1 fruit fly cellular context compared by ENCODE assay signal in the genomic region with DNA sequence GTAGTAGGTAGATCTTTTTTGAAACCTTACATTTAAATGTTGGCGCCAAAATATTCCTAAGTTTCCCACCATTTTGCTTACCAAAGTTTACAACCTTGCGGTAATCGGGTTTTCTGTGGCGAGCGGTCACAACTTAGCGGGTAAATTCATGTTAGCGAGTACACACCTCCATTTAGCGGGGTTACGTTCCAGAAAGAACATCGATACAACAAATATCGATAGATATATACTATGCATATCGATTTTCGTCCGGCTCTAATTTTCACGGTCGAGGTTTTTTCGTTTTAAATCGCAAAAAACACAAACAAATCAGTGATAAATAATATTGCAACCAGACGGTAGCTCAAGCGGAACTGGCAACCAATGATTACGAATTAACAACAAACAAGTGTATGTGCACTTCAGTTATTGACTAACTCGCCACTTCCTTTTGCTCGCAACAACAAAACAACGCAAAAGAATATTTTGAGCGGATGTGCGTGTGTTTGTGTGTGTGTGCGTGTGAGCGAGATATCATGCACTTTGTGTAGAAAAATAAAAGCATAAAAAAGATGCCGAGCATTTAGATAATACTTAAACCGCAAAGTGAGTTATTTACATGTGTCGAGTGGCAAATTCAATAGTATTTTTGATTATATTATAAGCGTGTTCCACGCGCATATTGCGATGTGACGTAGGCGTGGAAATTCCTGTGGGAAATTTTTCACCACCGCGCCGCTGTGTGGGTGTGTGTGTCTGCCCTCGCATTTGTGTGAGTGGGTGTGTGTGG.
TF ChIP-seq lines count a peak whose summit lies in the region.

Gene Lnk (plus strand): TSS at position 236 of the 769 bp plus-strand sequence.

TF ChIP-seq in whole organism, embryonic, 481 proteins besides CTCF, POLR2A, EP300 and RAD21 (continued from another document and continues in another):
- TF ChIP-seq tin (GFP tag; optimal IDR thresholded peaks at IDR 0.05; lab: Kevin White, UChicago) (no peak), CG8281 (tag; optimal IDR thresholded peaks at IDR 0.05; lab: Kevin White, UChicago) (no peak), Xrp1 (GFP tag; IDR thresholded peaks at IDR 0.05; lab: Robert Waterston, UW) (no peak), hb (GFP tag; IDR thresholded peaks at IDR 0.05; lab: Robert Waterston, UW; ENCODE audit: partially characterized antibody) (peak; percentile 83), ase (GFP tag; IDR thresholded peaks at IDR 0.05; lab: Robert Waterston, UW) (no peak), vfl (GFP tag; optimal IDR thresholded peaks at IDR 0.05; lab: Kevin White, UChicago) (no peak), jigr1 (GFP tag; IDR thresholded peaks at IDR 0.05; lab: Robert Waterston, UW) (no peak), gcm2 (GFP tag; optimal IDR thresholded peaks at IDR 0.05; lab: Kevin White, UChicago) (no peak), Fer3 (tag; optimal IDR thresholded peaks at IDR 0.05; lab: Kevin White, UChicago) (peak; percentile 25), Drgx (GFP tag; IDR thresholded peaks at IDR 0.05; lab: Robert Waterston, UW) (peak; percentile 31; the same call in 1 of the 2 replicates), chif (GFP tag; optimal IDR thresholded peaks at IDR 0.05; lab: Kevin White, UChicago) (no peak), Tbp (GFP tag; optimal IDR thresholded peaks at IDR 0.05; lab: Kevin White, UChicago) (no peak), CG7745 (tag; optimal IDR thresholded peaks at IDR 0.05; lab: Kevin White, UChicago) (no peak), lola (GFP tag; optimal IDR thresholded peaks at IDR 0.05; lab: Kevin White, UChicago) (no peak), CG34376 (GFP tag; optimal IDR thresholded peaks at IDR 0.05; lab: Kevin White, UChicago) (peak; percentile 71), Six4 (GFP tag; optimal IDR thresholded peaks at IDR 0.05; lab: Kevin White, UChicago) (no peak), Adf1 (GFP tag; IDR thresholded peaks at IDR 0.05; lab: Robert Waterston, UW) (no peak), trem (tag; optimal IDR thresholded peaks at IDR 0.05; lab: Kevin White, UChicago) (peak; percentile 75), CG1529 (GFP tag; optimal IDR thresholded peaks at IDR 0.05; lab: Kevin White, UChicago) (peak; percentile 31), cato (GFP tag; optimal IDR thresholded peaks at IDR 0.05; lab: Kevin White, UChicago; ENCODE audit: borderline replicate concordance) (no peak), Antp (GFP tag; optimal IDR thresholded peaks at IDR 0.05; lab: Kevin White, UChicago) (no peak), CG3281 (GFP tag; optimal IDR thresholded peaks at IDR 0.05; lab: Kevin White, UChicago) (no peak), Hand (GFP tag; optimal IDR thresholded peaks at IDR 0.05; lab: Kevin White, UChicago) (peak; percentile 12), CG7786 (GFP tag; optimal IDR thresholded peaks at IDR 0.05; lab: Kevin White, UChicago) (no peak), Lim3 (GFP tag; IDR thresholded peaks at IDR 0.05; lab: Robert Waterston, UW) (no peak), exex (tag; optimal IDR thresholded peaks at IDR 0.05; lab: Kevin White, UChicago) (no peak), pros (GFP tag; optimal IDR thresholded peaks at IDR 0.05; lab: Kevin White, UChicago) (peak; percentile 46), Dip3 (GFP tag; optimal IDR thresholded peaks at IDR 0.05; lab: Kevin White, UChicago) (no peak), stwl (tag; optimal IDR thresholded peaks at IDR 0.05; lab: Kevin White, UChicago) (peak; percentile 51), da (GFP tag; optimal IDR thresholded peaks at IDR 0.05; lab: Kevin White, UChicago) (no peak), Sin3A (optimal IDR thresholded peaks at IDR 0.05; lab: Kevin White, UChicago) (peak; percentile 79), dysf (GFP tag; IDR thresholded peaks at IDR 0.05; lab: Robert Waterston, UW) (no peak), p53 (GFP tag; optimal IDR thresholded peaks at IDR 0.05; lab: Kevin White, UChicago) (peak; percentile 2), CG17328 (GFP tag; IDR thresholded peaks at IDR 0.05; lab: Robert Waterston, UW) (no peak), Aef1 (GFP tag; IDR thresholded peaks at IDR 0.05; lab: Robert Waterston, UW) (peak; percentile 60; the same call in 2 of the 3 replicates), CG5245 (GFP tag; optimal IDR thresholded peaks at IDR 0.05; lab: Kevin White, UChicago) (no peak), Pdp1 (GFP tag; optimal IDR thresholded peaks at IDR 0.05; lab: Kevin White, UChicago) (no peak), CG13287 (GFP tag; IDR thresholded peaks at IDR 0.05; lab: Robert Waterston, UW; ENCODE audit: partially characterized antibody) (peak; percentile 91), CG17359 (tag; optimal IDR thresholded peaks at IDR 0.05; lab: Kevin White, UChicago) (peak; percentile 3), sens-2 (GFP tag; IDR thresholded peaks at IDR 0.05; lab: Robert Waterston, UW) (no peak), CG3407 (GFP tag; optimal IDR thresholded peaks at IDR 0.05; lab: Kevin White, UChicago) (no peak), B-H2 (GFP tag; optimal IDR thresholded peaks at IDR 0.05; lab: Kevin White, UChicago) (peak; percentile 47), Usf (GFP tag; optimal IDR thresholded peaks at IDR 0.05; lab: Kevin White, UChicago) (no peak), NK7.1 (GFP tag; optimal IDR thresholded peaks at IDR 0.05; lab: Kevin White, UChicago) (no peak), Elba2 (GFP tag; optimal IDR thresholded peaks at IDR 0.05; lab: Kevin White, UChicago) (no peak), HLH3B (GFP tag; IDR thresholded peaks at IDR 0.05; lab: Robert Waterston, UW) (no peak), MESR4 (GFP tag; optimal IDR thresholded peaks at IDR 0.05; lab: Kevin White, UChicago) (peak; percentile 95), org-1 (GFP tag; optimal IDR thresholded peaks at IDR 0.05; lab: Kevin White, UChicago) (no peak), CG10979 (tag; optimal IDR thresholded peaks at IDR 0.05; lab: Kevin White, UChicago) (peak; percentile 7), mld (GFP tag; IDR thresholded peaks at IDR 0.05; lab: Robert Waterston, UW; ENCODE audit: partially characterized antibody) (peak; percentile 86; the same call in 2 of the 3 replicates), CG6683 (GFP tag; optimal IDR thresholded peaks at IDR 0.05; lab: Kevin White, UChicago) (no peak), CG30020 (tag; optimal IDR thresholded peaks at IDR 0.05; lab: Kevin White, UChicago) (peak; percentile 12), Dfd (GFP tag; optimal IDR thresholded peaks at IDR 0.05; lab: Kevin White, UChicago) (no peak), Nf-YC (tag; optimal IDR thresholded peaks at IDR 0.05; lab: Kevin White, UChicago) (peak; percentile 23), gro (GFP tag; optimal IDR thresholded peaks at IDR 0.05; lab: Kevin White, UChicago) (no peak), CG14050 (GFP tag; IDR thresholded peaks at IDR 0.05; lab: Robert Waterston, UW) (no peak), CG31441 (GFP tag; IDR thresholded peaks at IDR 0.05; lab: Robert Waterston, UW) (no peak), dpn (GFP tag; optimal IDR thresholded peaks at IDR 0.05; lab: Kevin White, UChicago) (peak; percentile 10 to 33), Oaz (GFP tag; IDR thresholded peaks at IDR 0.05; lab: Robert Waterston, UW) (no peak), unc-4 (GFP tag; IDR thresholded peaks at IDR 0.05; lab: Robert Waterston, UW; ENCODE audit: partially characterized antibody) (peak; percentile 91), CG12744 (GFP tag; optimal IDR thresholded peaks at IDR 0.05; lab: Kevin White, UChicago) (no peak), TFAM (GFP tag; optimal IDR thresholded peaks at IDR 0.05; lab: Kevin White, UChicago) (no peak), tio (GFP tag; optimal IDR thresholded peaks at IDR 0.05; lab: Kevin White, UChicago) (no peak), CG2678 (tag; optimal IDR thresholded peaks at IDR 0.05; lab: Kevin White, UChicago) (no peak), Eip74EF (GFP tag; optimal IDR thresholded peaks at IDR 0.05; lab: Kevin White, UChicago) (no peak), luna (GFP tag; optimal IDR thresholded peaks at IDR 0.05; lab: Kevin White, UChicago) (no peak), Ets65A (GFP tag; lab: Kevin White, UChicago) (no peak), MTF-1 (GFP tag; optimal IDR thresholded peaks at IDR 0.05; lab: Kevin White, UChicago; ENCODE audit: borderline replicate concordance) (no peak), trh (GFP tag; optimal IDR thresholded peaks at IDR 0.05; lab: Kevin White, UChicago) (peak; percentile 17), CG33557 (GFP tag; optimal IDR thresholded peaks at IDR 0.05; lab: Kevin White, UChicago) (no peak), slp2 (GFP tag; optimal IDR thresholded peaks at IDR 0.05; lab: Kevin White, UChicago) (no peak), pzg (GFP tag; optimal IDR thresholded peaks at IDR 0.05; lab: Kevin White, UChicago) (peak; percentile 98), CG14965 (GFP tag; optimal IDR thresholded peaks at IDR 0.05; lab: Kevin White, UChicago; ENCODE audit: borderline replicate concordance) (no peak), Dek (tag; optimal IDR thresholded peaks at IDR 0.05; lab: Kevin White, UChicago) (peak; percentile 11), CG12155 (GFP tag; optimal IDR thresholded peaks at IDR 0.05; lab: Kevin White, UChicago) (peak; percentile 17), Scr (GFP tag; IDR thresholded peaks at IDR 0.05; lab: Robert Waterston, UW; ENCODE audit: partially characterized antibody) (peak; percentile 89), shn (GFP tag; optimal IDR thresholded peaks at IDR 0.05; lab: Kevin White, UChicago) (peak; percentile 18), oc (tag; optimal IDR thresholded peaks at IDR 0.05; lab: Kevin White, UChicago) (no peak), CG17568 (GFP tag; optimal IDR thresholded peaks at IDR 0.05; lab: Kevin White, UChicago) (no peak), CrebB (tag; optimal IDR thresholded peaks at IDR 0.05; lab: Kevin White, UChicago) (peak; percentile 32), emc (GFP tag; optimal IDR thresholded peaks at IDR 0.05; lab: Kevin White, UChicago) (no peak), Jarid2 (GFP tag; optimal IDR thresholded peaks at IDR 0.05; lab: Kevin White, UChicago) (no peak), ci (GFP tag; IDR thresholded peaks at IDR 0.05; lab: Robert Waterston, UW) (peak; percentile 61; the same call in 2 of the 3 replicates), jumu (GFP tag; optimal IDR thresholded peaks at IDR 0.05; lab: Kevin White, UChicago) (no peak), vvl (GFP tag; IDR thresholded peaks at IDR 0.05; lab: Robert Waterston, UW) (no peak; the same call in 1 of the 2 replicates), Myb (GFP tag; optimal IDR thresholded peaks at IDR 0.05; lab: Kevin White, UChicago) (peak; percentile 47), Rfx (GFP tag; IDR thresholded peaks at IDR 0.05; lab: Robert Waterston, UW) (peak; percentile 61), sug (tag; optimal IDR thresholded peaks at IDR 0.05; lab: Kevin White, UChicago) (peak; percentile 20), CG3838 (GFP tag; optimal IDR thresholded peaks at IDR 0.05; lab: Kevin White, UChicago) (no peak), CG7556 (GFP tag; optimal IDR thresholded peaks at IDR 0.05; lab: Kevin White, UChicago) (no peak), CG11093 (GFP tag; IDR thresholded peaks at IDR 0.05; lab: Robert Waterston, UW) (no peak), Chrac-16 (GFP tag; optimal IDR thresholded peaks at IDR 0.05; lab: Kevin White, UChicago) (no peak), klu (GFP tag; IDR thresholded peaks at IDR 0.05; lab: Robert Waterston, UW) (peak; percentile 34; the same call in 1 of the 2 replicates), z (GFP tag; IDR thresholded peaks at IDR 0.05; lab: Robert Waterston, UW) (no peak), CG9797 (GFP tag; optimal IDR thresholded peaks at IDR 0.05; lab: Kevin White, UChicago) (peak; percentile 79), Doc2 (GFP tag; IDR thresholded peaks at IDR 0.05; lab: Robert Waterston, UW) (no peak), bsh (GFP tag; optimal IDR thresholded peaks at IDR 0.05; lab: Kevin White, UChicago) (peak in 1 of 2 experiments; percentile 71), inv (GFP tag; IDR thresholded peaks at IDR 0.05; lab: Robert Waterston, UW; ENCODE audit: partially characterized antibody) (peak; percentile 83), CG14014 (GFP tag; IDR thresholded peaks at IDR 0.05; lab: Robert Waterston, UW) (0 out of 2 replicates have a peak, but pooled peaks have one; percentile 21), Hr3 (GFP tag; optimal IDR thresholded peaks at IDR 0.05; lab: Kevin White, UChicago) (no peak), her (GFP tag; optimal IDR thresholded peaks at IDR 0.05; lab: Kevin White, UChicago) (no peak), sr (GFP tag; IDR thresholded peaks at IDR 0.05; lab: Robert Waterston, UW) (peak; percentile 95), CG2875 (GFP tag; optimal IDR thresholded peaks at IDR 0.05; lab: Kevin White, UChicago) (no peak), wek (GFP tag; optimal IDR thresholded peaks at IDR 0.05; lab: Kevin White, UChicago) (peak; percentile 4), CG15269 (tag; optimal IDR thresholded peaks at IDR 0.05; lab: Kevin White, UChicago) (no peak), CG16779 (GFP tag; IDR thresholded peaks at IDR 0.05; lab: Robert Waterston, UW) (no peak), Bgb (GFP tag; IDR thresholded peaks at IDR 0.05; lab: Robert Waterston, UW; ENCODE audit: partially characterized antibody) (peak; percentile 96), row (GFP tag; IDR thresholded peaks at IDR 0.05; lab: Robert Waterston, UW) (0 out of 3 replicates have a peak, but pooled peaks have one; percentile 7), Mad (GFP tag; optimal IDR thresholded peaks at IDR 0.05; lab: Kevin White, UChicago) (no peak), h (optimal IDR thresholded peaks at IDR 0.05; lab: Kevin White, UChicago) (no peak), CG2712 (tag; optimal IDR thresholded peaks at IDR 0.05; lab: Kevin White, UChicago) (peak; percentile 33), Ets97D (GFP tag; optimal IDR thresholded peaks at IDR 0.05; lab: Kevin White, UChicago) (peak; percentile 90), CG9437 (GFP tag; optimal IDR thresholded peaks at IDR 0.05; lab: Kevin White, UChicago) (peak; percentile 3), Fer1 (GFP tag; optimal IDR thresholded peaks at IDR 0.05; lab: Kevin White, UChicago) (peak; percentile 42), zf30C (GFP tag; optimal IDR thresholded peaks at IDR 0.05; lab: Kevin White, UChicago) (no peak), CG6765 (GFP tag; optimal IDR thresholded peaks at IDR 0.05; lab: Kevin White, UChicago) (no peak), Sox102F (GFP tag; optimal IDR thresholded peaks at IDR 0.05; lab: Kevin White, UChicago) (no peak), Trl (optimal IDR thresholded peaks at IDR 0.05; lab: Kevin White, UChicago) (no peak), Trl (GFP tag; optimal IDR thresholded peaks at IDR 0.05; lab: Kevin White, UChicago) (no peak), phol (tag; optimal IDR thresholded peaks at IDR 0.05; lab: Kevin White, UChicago) (peak; percentile 52), rib (GFP tag; IDR thresholded peaks at IDR 0.05; lab: Robert Waterston, UW) (no peak; the same call in 1 of the 2 replicates), chinmo (GFP tag; IDR thresholded peaks at IDR 0.05; lab: Robert Waterston, UW; ENCODE audit: partially characterized antibody) (peak; percentile 90), Hmx (GFP tag; optimal IDR thresholded peaks at IDR 0.05; lab: Kevin White, UChicago) (no peak), nerfin-1 (tag; optimal IDR thresholded peaks at IDR 0.05; lab: Kevin White, UChicago) (peak; percentile 92)
